Worm (Caenorhabditis elegans) whole organism, early embryonic: ENCODE results near the gene pfk-1.1.

Source experiments
- B0310.2 ChIP-seq: sonication (generic microtip); optimal IDR thresholded peaks from 2 replicates; lab custom pipeline; 2016; ENCODE audit warnings: mild to moderate bottlenecking, missing genetic modification characterization, missing compliant biosample characterization
- aly-1 ChIP-seq: sonication (generic microtip); optimal IDR thresholded peaks from 2 replicates; lab custom pipeline; 2016; ENCODE audit warnings: missing genetic modification characterization, missing compliant biosample characterization
- ama-1 ChIP-seq: fragments of 150-350 bp; optimal IDR thresholded peaks from 2 replicates; lab custom pipeline; 2014
- ceh-13 ChIP-seq: fragments of 200-800 bp; sonication (Bioruptor generic); optimal IDR thresholded peaks from 2 replicates; lab custom pipeline; 2018; ENCODE audit warnings: mild to moderate bottlenecking, missing genetic modification characterization, missing compliant biosample characterization
- ceh-36 ChIP-seq: sonication (generic microtip); optimal IDR thresholded peaks from 2 replicates; lab custom pipeline; 2016; ENCODE audit warnings: missing genetic modification characterization, inconsistent platforms, missing compliant biosample characterization
- flt-1 ChIP-seq: fragments of 200-800 bp; sonication (Bioruptor generic); IDR thresholded peaks from 2 replicates; pipeline ENCODE4 v1.3.6; 2022; ENCODE audit warnings: missing genetic modification characterization, missing compliant biosample characterization
- pes-1 ChIP-seq: fragments of 200-800 bp; sonication (Bioruptor generic); IDR thresholded peaks from 2 replicates; pipeline ENCODE4 v1.3.6; 2022; ENCODE audit warnings: missing genetic modification reagents, missing genetic modification characterization, missing compliant biosample characterization
- scrt-1 ChIP-seq: fragments of 200-800 bp; sonication (Bioruptor generic); IDR thresholded peaks from 2 replicates; pipeline ENCODE4 v1.3.6; 2022; ENCODE audit warnings: missing genetic modification characterization, missing compliant biosample characterization
- sea-1 ChIP-seq: fragments of 200-800 bp; sonication (Bioruptor generic); conservative IDR thresholded peaks from 2 replicates; pipeline ENCODE4 v1.3.6; 2022; ENCODE audit warnings: missing genetic modification characterization, missing compliant biosample characterization
- tra-4 ChIP-seq: sonication (generic microtip); optimal IDR thresholded peaks from 2 replicates; lab custom pipeline; 2017; ENCODE audit warnings: missing genetic modification characterization, missing compliant biosample characterization

DNA sequence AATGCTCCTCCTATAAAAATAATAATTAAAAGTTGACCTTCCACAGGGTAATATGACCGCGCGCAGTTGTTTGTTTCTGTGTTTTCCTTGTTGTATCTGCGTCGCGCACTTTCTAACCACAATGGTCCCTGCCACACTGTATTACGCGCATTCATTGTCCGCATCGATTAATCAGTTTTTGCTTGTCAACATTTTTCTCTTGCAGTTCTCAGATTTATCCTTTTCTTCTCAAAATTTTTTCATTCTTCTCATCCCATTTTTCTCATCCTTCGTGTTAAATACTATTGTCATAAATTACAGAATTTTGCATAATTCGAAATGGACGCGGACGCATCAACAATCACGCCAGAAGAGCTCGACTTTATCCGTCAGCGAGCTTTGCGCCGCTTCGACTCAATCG lies at the start of gene pfk-1.1:
- TF ChIP-seq flt-1 (GFP tag; lab: Robert Waterston, UW) (no peak), tra-4 (tag; lab: Kevin White, UChicago) (no peak), aly-1 (tag; lab: Kevin White, UChicago) (no peak), scrt-1 (GFP tag; lab: Robert Waterston, UW) (no peak), ama-1 (no peak), ceh-13 (GFP tag; lab: Kevin White, UChicago) (no peak), ceh-36 (tag; lab: Kevin White, UChicago) (no peak), sea-1 (GFP tag; lab: Robert Waterston, UW) (no peak), B0310.2 (tag; lab: Kevin White, UChicago) (no peak), pes-1 (GFP tag; lab: Robert Waterston, UW) (no peak)
